Worm (Caenorhabditis elegans) whole organism, late embryonic: ENCODE measurements around the gene C49F5.5.

Experiments used
- C08G9.2 ChIP-seq: sonication (generic microtip); optimal IDR thresholded peaks from 2 replicates; lab custom pipeline; 2016; ENCODE audit warnings: mild to moderate bottlenecking, missing genetic modification characterization, moderate library complexity, missing compliant biosample characterization
- C38D4.7 ChIP-seq: fragments of 200-800 bp; sonication (Bioruptor generic); optimal IDR thresholded peaks from 2 replicates; lab custom pipeline; 2018; ENCODE audit warnings: mild to moderate bottlenecking, missing genetic modification characterization, moderate library complexity, missing compliant biosample characterization
- K02D7.2 ChIP-seq: sonication (generic microtip); optimal IDR thresholded peaks from 2 replicates; lab custom pipeline; 2017; ENCODE audit warnings: mild to moderate bottlenecking, missing genetic modification characterization, missing compliant biosample characterization
- K09A11.1 ChIP-seq: sonication (generic microtip); optimal IDR thresholded peaks from 2 replicates; lab custom pipeline; 2017; ENCODE audit warnings: antibody characterized with exemption, mild to moderate bottlenecking, missing genetic modification characterization, missing compliant biosample characterization; ENCODE audit not compliant: insufficient read depth
- T23F11.4 ChIP-seq: fragments of 200-800 bp; sonication (Bioruptor generic); optimal IDR thresholded peaks from 2 replicates; lab custom pipeline; 2018; ENCODE audit warnings: mild to moderate bottlenecking, missing genetic modification characterization, missing compliant biosample characterization
- Y22D7AL.16 ChIP-seq: sonication (generic microtip); optimal IDR thresholded peaks from 2 replicates; lab custom pipeline; 2016; ENCODE audit warnings: missing genetic modification characterization, missing compliant biosample characterization
- ahr-1 ChIP-seq: sonication (generic microtip); optimal IDR thresholded peaks from 2 replicates; lab custom pipeline; 2016; ENCODE audit warnings: missing genetic modification characterization, missing compliant biosample characterization
- ama-1 ChIP-seq: fragments of 150-350 bp; optimal IDR thresholded peaks from 2 replicates; lab custom pipeline; 2014
- ceh-18 ChIP-seq: sonication (generic microtip); optimal IDR thresholded peaks from 2 replicates; lab custom pipeline; 2016; ENCODE audit warnings: missing genetic modification characterization, missing compliant biosample characterization
- ceh-2 ChIP-seq: sonication (generic microtip); optimal IDR thresholded peaks from 2 replicates; lab custom pipeline; 2016; ENCODE audit warnings: missing genotype, missing genetic modification characterization, missing compliant biosample characterization
- ceh-22 ChIP-seq: sonication (generic microtip); optimal IDR thresholded peaks from 2 replicates; lab custom pipeline; 2017; ENCODE audit warnings: missing biosample characterization, missing genetic modification characterization
- ceh-24 ChIP-seq: sonication (generic microtip); optimal IDR thresholded peaks from 2 replicates; lab custom pipeline; 2016; ENCODE audit warnings: mild to moderate bottlenecking, missing genetic modification characterization, missing compliant biosample characterization
- ceh-30 ChIP-seq: fragments of 150-350 bp; optimal IDR thresholded peaks from 2 replicates; lab custom pipeline; 2014; ENCODE audit warnings: missing biosample characterization, missing genetic modification characterization
- ceh-31 ChIP-seq: sonication (generic microtip); optimal IDR thresholded peaks from 2 replicates; lab custom pipeline; 2016; ENCODE audit warnings: missing genetic modification characterization, missing compliant biosample characterization
- ceh-45 ChIP-seq: fragments of 200-800 bp; sonication (Bioruptor generic); IDR thresholded peaks from 2 replicates; pipeline ENCODE4 v1.3.6; 2022; ENCODE audit warnings: missing genetic modification reagents, missing genetic modification characterization, missing compliant biosample characterization
- ceh-6 ChIP-seq: fragments of 200-800 bp; sonication (Bioruptor generic); optimal IDR thresholded peaks from 2 replicates; lab custom pipeline; 2018; ENCODE audit warnings: mild to moderate bottlenecking, missing genetic modification characterization, missing compliant biosample characterization
- elt-4 ChIP-seq: sonication (generic microtip); optimal IDR thresholded peaks from 2 replicates; lab custom pipeline; 2016; ENCODE audit warnings: missing genetic modification characterization, missing compliant biosample characterization
- ets-4 ChIP-seq: sonication (generic microtip); optimal IDR thresholded peaks from 2 replicates; lab custom pipeline; 2016; ENCODE audit warnings: missing genetic modification characterization, missing compliant biosample characterization
- eyg-1 ChIP-seq: sonication (generic microtip); optimal IDR thresholded peaks from 2 replicates; lab custom pipeline; 2016; ENCODE audit warnings: missing genotype, missing genetic modification characterization, missing compliant biosample characterization
- fax-1 ChIP-seq: sonication (generic microtip); optimal IDR thresholded peaks from 2 replicates; lab custom pipeline; 2016; ENCODE audit warnings: missing genotype, missing genetic modification characterization, missing compliant biosample characterization
- fkh-10 ChIP-seq: fragments of 150-350 bp; optimal IDR thresholded peaks from 2 replicates; lab custom pipeline; 2014; ENCODE audit warnings: missing biosample characterization, missing genetic modification reagents, missing genetic modification characterization
- fkh-6 ChIP-seq: sonication (generic microtip); optimal IDR thresholded peaks from 2 replicates; lab custom pipeline; 2016; ENCODE audit warnings: missing genetic modification characterization, missing compliant biosample characterization
- gmeb-2 ChIP-seq: sonication (generic microtip); optimal IDR thresholded peaks from 2 replicates; lab custom pipeline; 2016; ENCODE audit warnings: missing genetic modification characterization, inconsistent platforms, missing compliant biosample characterization
- hlh-13 ChIP-seq: fragments of 200-800 bp; sonication (Bioruptor generic); optimal IDR thresholded peaks from 2 replicates; lab custom pipeline; 2018; ENCODE audit warnings: mild to moderate bottlenecking, missing genetic modification characterization, missing compliant biosample characterization
- hlh-15 ChIP-seq: sonication (generic microtip); optimal IDR thresholded peaks from 2 replicates; lab custom pipeline; 2016; ENCODE audit warnings: missing genetic modification characterization, missing compliant biosample characterization
- hlh-30 ChIP-seq: sonication (generic microtip); optimal IDR thresholded peaks from 2 replicates; lab custom pipeline; 2017; ENCODE audit warnings: antibody characterized with exemption, missing genetic modification characterization, missing compliant biosample characterization; ENCODE audit not compliant: insufficient read depth
- hlh-6 ChIP-seq: sonication (generic microtip); optimal IDR thresholded peaks from 2 replicates; lab custom pipeline; 2016; ENCODE audit warnings: missing genotype, missing genetic modification characterization, missing compliant biosample characterization
- hlh-8 ChIP-seq: sonication (generic microtip); optimal IDR thresholded peaks from 2 replicates; lab custom pipeline; 2016; ENCODE audit warnings: missing genotype, missing genetic modification characterization, missing compliant biosample characterization
- lim-6 ChIP-seq: sonication (generic microtip); optimal IDR thresholded peaks from 2 replicates; lab custom pipeline; 2016; ENCODE audit warnings: missing genetic modification characterization, missing compliant biosample characterization
- nhr-11 ChIP-seq: fragments of 150-350 bp; optimal IDR thresholded peaks from 2 replicates; lab custom pipeline; 2014; ENCODE audit warnings: missing biosample characterization, missing genetic modification characterization
- nhr-232 ChIP-seq: sonication (generic microtip); optimal IDR thresholded peaks from 2 replicates; lab custom pipeline; 2016; ENCODE audit warnings: missing genetic modification characterization, missing compliant biosample characterization
- npax-4 ChIP-seq: sonication (generic microtip); optimal IDR thresholded peaks from 2 replicates; lab custom pipeline; 2016; ENCODE audit warnings: missing genetic modification characterization, missing compliant biosample characterization
- pat-9 ChIP-seq: fragments of 200-800 bp; sonication (Bioruptor generic); optimal IDR thresholded peaks from 2 replicates; lab custom pipeline; 2018; ENCODE audit warnings: mild to moderate bottlenecking, missing genetic modification characterization, moderate library complexity, missing compliant biosample characterization
- pax-1 ChIP-seq: fragments of 150-350 bp; optimal IDR thresholded peaks from 2 replicates; lab custom pipeline; 2014; ENCODE audit warnings: missing biosample characterization, missing genetic modification characterization
- pha-2 ChIP-seq: sonication (generic microtip); optimal IDR thresholded peaks from 2 replicates; lab custom pipeline; 2017; ENCODE audit warnings: mild to moderate bottlenecking, missing genetic modification characterization, missing compliant biosample characterization
- pqm-1 ChIP-seq: sonication (generic microtip); optimal IDR thresholded peaks from 2 replicates; lab custom pipeline; 2016; ENCODE audit warnings: missing genetic modification characterization, missing compliant biosample characterization
- pros-1 ChIP-seq: fragments of 150-350 bp; optimal IDR thresholded peaks from 2 replicates; lab custom pipeline; 2014; ENCODE audit warnings: missing biosample characterization, missing genetic modification reagents, missing genetic modification characterization
- rnt-1 ChIP-seq: sonication (generic microtip); optimal IDR thresholded peaks from 2 replicates; lab custom pipeline; 2016; ENCODE audit warnings: missing genetic modification characterization, missing compliant biosample characterization
- sox-2 ChIP-seq: fragments of 200-800 bp; sonication (Bioruptor generic); IDR thresholded peaks from 2 replicates; pipeline ENCODE4 v1.3.6; 2022; ENCODE audit warnings: missing genetic modification reagents, missing genetic modification characterization, missing compliant biosample characterization
- sox-4 ChIP-seq: sonication (generic microtip); optimal IDR thresholded peaks from 2 replicates; lab custom pipeline; 2017; ENCODE audit warnings: mild to moderate bottlenecking, missing genetic modification characterization, inconsistent platforms, missing compliant biosample characterization
- syd-9 ChIP-seq: sonication (generic microtip); optimal IDR thresholded peaks from 2 replicates; lab custom pipeline; 2016; ENCODE audit warnings: mild to moderate bottlenecking, missing genetic modification characterization, moderate library complexity, missing compliant biosample characterization
- tbx-2 ChIP-seq: sonication (generic microtip); optimal IDR thresholded peaks from 2 replicates; lab custom pipeline; 2016; ENCODE audit warnings: missing genetic modification characterization, missing compliant biosample characterization
- tbx-7 ChIP-seq: sonication (generic microtip); optimal IDR thresholded peaks from 2 replicates; lab custom pipeline; 2016; ENCODE audit warnings: missing genotype, missing genetic modification characterization, missing compliant biosample characterization
- ttx-3 ChIP-seq: sonication (generic microtip); optimal IDR thresholded peaks from 2 replicates; lab custom pipeline; 2016; ENCODE audit warnings: missing genetic modification reagents, missing genetic modification characterization, missing compliant biosample characterization
- unc-3 ChIP-seq, 2 experiments: fragments of 200-800 bp in 1 of 2; sonication (Bioruptor generic) in 1 of 2; sonication (generic microtip) in 1 of 2; conservative IDR thresholded peaks in 1 of 2; optimal IDR thresholded peaks in 1 of 2; 2 replicates each; pipeline versions ENCODE4 v1.3.6 to Lab custom; 2016 to 2022; ENCODE audit warnings: missing compliant biosample characterization in 2 of 2, missing genetic modification characterization in 2 of 2, missing genetic modification reagents in 1 of 2
- unc-42 ChIP-seq: sonication (generic microtip); optimal IDR thresholded peaks from 2 replicates; lab custom pipeline; 2016; ENCODE audit warnings: missing genotype, missing genetic modification characterization, missing compliant biosample characterization
- unc-55 ChIP-seq: sonication (generic microtip); optimal IDR thresholded peaks from 2 replicates; lab custom pipeline; 2017; ENCODE audit warnings: missing biosample characterization, missing genetic modification reagents, missing genetic modification characterization
- unc-86 ChIP-seq: sonication (generic microtip); optimal IDR thresholded peaks from 2 replicates; lab custom pipeline; 2016; ENCODE audit warnings: missing genetic modification characterization, missing compliant biosample characterization

The C49F5.5 gene

ce11 chrX:11985887-11986286 lies at the start of gene C49F5.5:
TSS of gene C49F5.5 (plus strand) at chrX:11986187.
- TF ChIP-seq tbx-7 (tag; lab: Kevin White, UChicago) (no peak), unc-42 (tag; lab: Kevin White, UChicago) (no peak), fkh-10 (no peak), ets-4 (tag; lab: Kevin White, UChicago) (no peak), unc-3 (GFP tag; conservative IDR thresholded peaks at IDR 0.05; lab: Robert Waterston, UW) (no peak), unc-3 (tag; optimal IDR thresholded peaks at IDR 0.05; lab: Kevin White, UChicago) (no peak), pax-1 (tag; lab: Kevin White, UChicago) (no peak), hlh-13 (GFP tag; lab: Kevin White, UChicago) (no peak), ama-1 (lab: Kevin White, UChicago) (no peak), ceh-6 (GFP tag; lab: Kevin White, UChicago) (no peak), lim-6 (tag; lab: Kevin White, UChicago) (no peak), pros-1 (tag; lab: Kevin White, UChicago) (no peak), fkh-6 (tag; lab: Kevin White, UChicago) (no peak), gmeb-2 (tag; lab: Kevin White, UChicago) (no peak), hlh-6 (tag; lab: Kevin White, UChicago) (no peak), hlh-15 (tag; lab: Kevin White, UChicago) (no peak), pat-9 (tag; lab: Kevin White, UChicago) (no peak), K02D7.2 (tag; lab: Kevin White, UChicago) (no peak), T23F11.4 (GFP tag; lab: Kevin White, UChicago) (no peak), syd-9 (tag; lab: Kevin White, UChicago) (no peak), ceh-24 (no peak)

- TF ChIP-seq hlh-13 (GFP tag; lab: Kevin White, UChicago) (no peak), ttx-3 (tag; lab: Kevin White, UChicago) (peak; percentile 53), unc-86 (peak; percentile 85), nhr-232 (tag; lab: Kevin White, UChicago) (no peak), sox-4 (peak; percentile 61), unc-55 (GFP tag; lab: Kevin White, UChicago) (no peak), pax-1 (tag; lab: Kevin White, UChicago) (peak; percentile 92), pat-9 (tag; lab: Kevin White, UChicago) (peak; percentile 62), nhr-11 (peak; percentile 92), pha-2 (tag; lab: Kevin White, UChicago) (no peak), Y22D7AL.16 (tag; lab: Kevin White, UChicago) (no peak), tbx-2 (tag; lab: Kevin White, UChicago) (peak; percentile 89), C38D4.7 (GFP tag; lab: Kevin White, UChicago) (no peak), sox-2 (GFP tag; lab: Robert Waterston, UW) (peak; percentile 46), fkh-10 (peak; percentile 57), ceh-22 (tag; lab: Kevin White, UChicago) (peak; percentile 13), rnt-1 (tag; lab: Kevin White, UChicago) (peak; percentile 94), lim-6 (tag; lab: Kevin White, UChicago) (peak; percentile 58), C08G9.2 (peak; percentile 65), ceh-24 (no peak), fkh-6 (tag; lab: Kevin White, UChicago) (peak; percentile 57), K09A11.1 (tag; lab: Kevin White, UChicago) (peak; percentile 87), ahr-1 (tag; lab: Kevin White, UChicago) (no peak), ceh-45 (no peak), hlh-8 (tag; lab: Kevin White, UChicago) (peak; percentile 45), ets-4 (tag; lab: Kevin White, UChicago) (peak; percentile 18), ceh-18 (peak; percentile 96), hlh-30 (peak; percentile 73), pqm-1 (tag; lab: Kevin White, UChicago) (peak; percentile 85), eyg-1 (tag; lab: Kevin White, UChicago) (no peak), ceh-6 (GFP tag; lab: Kevin White, UChicago) (peak; percentile 66), fax-1 (tag; lab: Kevin White, UChicago) (no peak), npax-4 (tag; lab: Kevin White, UChicago) (no peak), pros-1 (tag; lab: Kevin White, UChicago) (peak; percentile 97), ceh-31 (tag; lab: Kevin White, UChicago) (peak; percentile 92), ceh-2 (tag; lab: Kevin White, UChicago) (peak; percentile 74), ceh-30 (tag; lab: Kevin White, UChicago) (peak; percentile 88), elt-4 (tag; lab: Kevin White, UChicago) (no peak), unc-3 (GFP tag; conservative IDR thresholded peaks at IDR 0.05; lab: Robert Waterston, UW) (0 out of 2 replicates have a peak, but pooled peaks have one; percentile 21), unc-3 (tag; optimal IDR thresholded peaks at IDR 0.05; lab: Kevin White, UChicago) (peak; percentile 15), unc-42 (tag; lab: Kevin White, UChicago) (peak; percentile 90)
Measured at ce11 chrX:11937343-11937935, 48.5 kb upstream of the C49F5.5 start.
